Worm (Caenorhabditis elegans): ENCODE measurements around the gene F13C5.1.
A peak's percentile ranks its signal among the peaks of the same experiment; 100 is the strongest.

Gene F13C5.1

DNA sequence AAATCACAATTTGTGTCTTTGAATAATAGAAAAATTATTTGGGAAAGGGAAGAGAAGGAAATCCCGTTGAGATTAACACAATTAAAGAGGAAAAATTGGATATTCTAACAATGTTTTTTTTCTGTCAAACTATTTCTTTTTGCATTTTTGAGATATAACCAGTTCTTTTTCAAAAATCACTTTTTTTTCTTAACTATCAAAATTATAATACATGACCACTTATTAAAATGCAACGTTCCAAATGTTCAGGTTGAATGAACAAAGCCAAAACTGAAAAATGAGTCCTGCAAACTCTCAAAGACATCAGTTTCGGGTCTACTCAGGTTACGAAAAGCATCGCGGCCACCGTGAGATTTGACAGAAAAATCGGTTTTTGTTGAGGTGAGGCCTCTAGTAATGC lies 7.6 kb downstream of the F13C5.1 start:
- TF ChIP-seq bed-1 (GFP tag; IDR thresholded peaks at IDR 0.05) (no peak), F57A8.1 (GFP tag; optimal IDR thresholded peaks at IDR 0.05) (no peak), snpc-1.3 (tag; optimal IDR thresholded peaks at IDR 0.05; ENCODE audit: insufficient read depth) (no peak), atf-7 (tag; optimal IDR thresholded peaks at IDR 0.05) (no peak), ZK185.1 (tag; optimal IDR thresholded peaks at IDR 0.05; ENCODE audit: poor library complexity, severe bottlenecking) (no peak), let-607 (tag; optimal IDR thresholded peaks at IDR 0.05) (no peak), hmg-20 (GFP tag; IDR thresholded peaks at IDR 0.05) (no peak), ztf-22 (GFP tag; optimal IDR thresholded peaks at IDR 0.05) (no peak), bed-2 (GFP tag; IDR thresholded peaks at IDR 0.05) (no peak), madf-10 (tag; optimal IDR thresholded peaks at IDR 0.05) (no peak), F23B12.7 (tag; optimal IDR thresholded peaks at IDR 0.05; ENCODE audit: insufficient read depth) (no peak), chd-7 (tag; optimal IDR thresholded peaks at IDR 0.05) (no peak), somi-1 (GFP tag; optimal IDR thresholded peaks at IDR 0.05) (no peak), T26A5.8 (tag; optimal IDR thresholded peaks at IDR 0.05) (no peak), lag-1 (GFP tag; IDR thresholded peaks at IDR 0.05) (no peak), tbx-9 (tag; optimal IDR thresholded peaks at IDR 0.05; ENCODE audit: borderline replicate concordance) (no peak)

DNA sequence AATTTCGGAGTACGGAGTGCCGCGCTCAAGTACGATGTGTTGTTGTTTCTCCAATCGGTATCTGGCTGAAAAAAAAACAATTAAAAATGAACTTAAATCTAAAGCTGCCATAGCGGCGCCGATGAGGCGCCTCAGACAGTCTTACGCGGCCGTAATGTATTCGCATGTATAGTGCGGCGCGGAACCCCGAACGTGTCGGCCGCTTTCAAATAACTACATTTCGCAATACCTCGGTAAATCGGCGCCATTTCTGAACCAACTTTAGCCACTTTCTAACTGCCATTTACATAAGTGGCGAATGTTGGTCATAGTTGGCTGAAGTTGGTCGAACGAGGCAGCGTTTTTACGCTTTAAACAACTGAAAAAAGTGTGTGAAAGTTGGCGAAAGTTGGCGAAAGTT lies 10.8 kb downstream of the F13C5.1 start:
- no peak for TF ChIP-seq snpc-4 (GFP tag; optimal IDR thresholded peaks at IDR 0.05)
- TF ChIP-seq snpc-4 (tag; optimal IDR thresholded peaks at IDR 0.05): peak in 2 of 4 experiments; percentile 61 to 85
- TF ChIP-seq madf-3 (GFP tag; IDR thresholded peaks at IDR 0.05): no peak
- TF ChIP-seq lin-40 (tag; optimal IDR thresholded peaks at IDR 0.05): no peak
- no peak for TF ChIP-seq mcd-1 (GFP tag; IDR thresholded peaks at IDR 0.05)

DNA sequence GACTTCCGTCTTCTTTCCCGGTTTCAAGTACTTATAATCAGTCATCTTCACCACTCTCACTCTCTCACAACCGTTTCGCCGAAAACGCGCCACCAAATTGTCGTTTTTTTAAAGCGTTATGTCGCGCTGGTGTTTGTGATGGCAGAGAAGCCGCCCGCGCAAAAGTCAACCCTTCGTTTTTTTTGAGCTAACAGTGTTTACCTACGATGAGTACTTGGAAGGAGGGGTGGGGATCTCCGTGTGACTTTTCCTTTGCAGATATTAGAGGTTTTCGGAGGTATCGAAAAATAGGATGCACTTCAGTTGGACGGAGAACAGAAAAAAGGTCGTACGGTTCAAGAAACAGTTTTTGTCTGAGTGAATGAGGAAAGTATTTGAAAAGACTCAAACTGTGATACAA lies 15.8 kb downstream of the F13C5.1 start:
- TF ChIP-seq ztf-28 (GFP tag; IDR thresholded peaks at IDR 0.05): no peak
- TF ChIP-seq hmg-1.2 (GFP tag; IDR thresholded peaks at IDR 0.05): no peak
- no peak for TF ChIP-seq lag-1 (GFP tag; IDR thresholded peaks at IDR 0.05)
- no peak for TF ChIP-seq let-607 (tag; optimal IDR thresholded peaks at IDR 0.05)
- TF ChIP-seq rec-8 (tag; optimal IDR thresholded peaks at IDR 0.05): no peak
- no peak for TF ChIP-seq egrh-3 (GFP tag; IDR thresholded peaks at IDR 0.05)
- no peak for TF ChIP-seq madf-8 (GFP tag; conservative IDR thresholded peaks at IDR 0.05)
- no peak for TF ChIP-seq Y56A3A.18 (GFP tag; IDR thresholded peaks at IDR 0.05)
- TF ChIP-seq ztf-25 (GFP tag; IDR thresholded peaks at IDR 0.05): no peak
- TF ChIP-seq let-526 (GFP tag; IDR thresholded peaks at IDR 0.05): no peak
- TF ChIP-seq attf-3 (GFP tag; conservative IDR thresholded peaks at IDR 0.05): no peak
- no peak for TF ChIP-seq lsy-27 (tag; optimal IDR thresholded peaks at IDR 0.05; ENCODE audit: borderline replicate concordance, insufficient read depth)
- TF ChIP-seq ztf-18 (tag; optimal IDR thresholded peaks at IDR 0.05): no peak
- no peak for TF ChIP-seq B0019.2 (GFP tag; conservative IDR thresholded peaks at IDR 0.05)
- TF ChIP-seq unc-130 (GFP tag; optimal IDR thresholded peaks at IDR 0.05): no peak

DNA sequence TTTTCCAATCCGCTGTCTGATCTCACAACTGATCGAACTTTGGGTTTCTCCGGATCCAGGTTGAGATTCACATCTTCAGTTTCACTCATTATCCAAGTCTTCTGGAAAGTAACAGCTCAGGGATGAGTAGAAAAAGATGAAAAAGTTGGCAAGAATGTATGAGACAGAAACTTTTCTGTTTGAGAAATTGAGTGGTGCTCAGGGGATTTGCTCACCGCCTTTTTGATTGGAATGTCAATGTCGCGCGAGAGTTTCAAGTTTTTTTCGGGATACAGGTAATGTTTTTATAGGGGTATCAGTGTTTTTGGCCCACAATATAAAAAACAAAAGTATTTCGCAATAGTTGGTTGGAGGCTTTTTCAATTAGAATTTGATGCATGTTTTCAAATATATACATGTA lies 19.2 kb downstream of the F13C5.1 start, which contains the start of gene unc-96:
TSS of gene unc-96 (minus strand) at position 101 of the 400 bp plus-strand sequence.
- no peak for TF ChIP-seq madf-3 (GFP tag; IDR thresholded peaks at IDR 0.05)
- TF ChIP-seq cebp-1 (GFP tag; IDR thresholded peaks at IDR 0.05): peak; percentile 67
- TF ChIP-seq cebp-1 (tag; optimal IDR thresholded peaks at IDR 0.05): no peak
- TF ChIP-seq hsf-1 (GFP tag; IDR thresholded peaks at IDR 0.05): no peak

Data from whole organism, young adult.